Fruit fly (Drosophila melanogaster): ENCODE measurements around the gene CG18304.

The CG18304 gene

DNA sequence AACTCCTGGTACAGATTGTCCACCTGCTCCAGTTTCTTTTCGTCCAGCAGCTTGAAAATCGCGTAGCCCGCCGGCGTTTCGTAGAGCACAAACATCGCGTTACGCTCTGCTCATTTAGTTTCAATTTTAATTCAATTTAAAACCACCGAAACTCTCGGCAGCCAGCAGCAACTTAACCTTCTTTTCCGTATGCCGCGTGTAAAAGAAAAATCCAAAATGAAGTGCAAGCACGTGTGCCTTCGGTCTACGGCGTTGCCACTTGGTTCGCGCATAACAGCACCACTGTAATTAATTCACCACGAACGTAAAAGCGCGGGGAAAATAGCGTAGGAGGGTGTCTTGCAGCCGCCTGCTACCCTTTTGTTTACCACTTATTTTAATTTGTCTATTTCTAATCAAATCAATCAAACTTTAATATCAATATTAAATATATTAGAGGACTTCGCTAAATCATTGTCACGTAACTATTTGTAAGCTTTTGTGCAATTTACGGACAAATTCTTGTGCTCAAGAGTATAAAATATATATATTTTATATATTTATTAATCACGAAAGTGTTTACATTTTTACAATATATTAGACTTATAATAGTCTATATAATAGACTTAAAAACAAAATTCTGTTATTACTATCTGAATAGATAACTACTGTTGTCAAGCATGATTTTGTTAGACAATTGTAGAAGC, 24.0 kb downstream of the CG18304 start, which contains the start of gene nop5 (continued):
- no peak for TF ChIP-seq Aef1 (GFP tag; IDR thresholded peaks at IDR 0.05)
- TF ChIP-seq gem (tag; optimal IDR thresholded peaks at IDR 0.05): peak; percentile 85
- TF ChIP-seq NfI (GFP tag; optimal IDR thresholded peaks at IDR 0.05): peak; percentile 76
- no peak for TF ChIP-seq p53 (GFP tag; optimal IDR thresholded peaks at IDR 0.05)
- no peak for TF ChIP-seq ap (GFP tag; IDR thresholded peaks at IDR 0.05)
- TF ChIP-seq disco-r (GFP tag; optimal IDR thresholded peaks at IDR 0.05): no peak
- TF ChIP-seq dmrt99B (tag; optimal IDR thresholded peaks at IDR 0.05): no peak
- TF ChIP-seq chif (GFP tag; optimal IDR thresholded peaks at IDR 0.05): no peak
- no peak for TF ChIP-seq CG7963 (GFP tag; IDR thresholded peaks at IDR 0.05; ENCODE audit: partially characterized antibody)
- no peak for TF ChIP-seq Vsx1 (GFP tag; optimal IDR thresholded peaks at IDR 0.05)
- TF ChIP-seq zf30C (GFP tag; optimal IDR thresholded peaks at IDR 0.05): no peak
- peak; percentile 47 for TF ChIP-seq CG6689 (GFP tag; IDR thresholded peaks at IDR 0.05)
- no peak for TF ChIP-seq sisA (GFP tag; IDR thresholded peaks at IDR 0.05)
- no peak for TF ChIP-seq odd (GFP tag; optimal IDR thresholded peaks at IDR 0.05)
- TF ChIP-seq CG18262 (tag; optimal IDR thresholded peaks at IDR 0.05): peak; percentile 88
- peak; percentile 78 for TF ChIP-seq CG17829 (tag; optimal IDR thresholded peaks at IDR 0.05)
- peak; percentile 24 for TF ChIP-seq cg (GFP tag; optimal IDR thresholded peaks at IDR 0.05)
- TF ChIP-seq luna (GFP tag; optimal IDR thresholded peaks at IDR 0.05): no peak
- TF ChIP-seq ato (GFP tag; IDR thresholded peaks at IDR 0.05; ENCODE audit: partially characterized antibody): no peak
- peak in 1 of 2 experiments; percentile 81 for TF ChIP-seq pan (optimal IDR thresholded peaks at IDR 0.05)
- TF ChIP-seq pan (GFP tag; optimal IDR thresholded peaks at IDR 0.05 in 1 of 2, IDR thresholded peaks at IDR 0.05 in 1 of 2): peak; percentile 21 to 73
- no peak for TF ChIP-seq CG12769 (tag; optimal IDR thresholded peaks at IDR 0.05)
- TF ChIP-seq dmrt11E (tag; optimal IDR thresholded peaks at IDR 0.05): peak; percentile 76
- peak; percentile 3 for TF ChIP-seq CG12942 (GFP tag; optimal IDR thresholded peaks at IDR 0.05)
- peak; percentile 34 for TF ChIP-seq Ets97D (GFP tag; optimal IDR thresholded peaks at IDR 0.05)
- no peak for TF ChIP-seq Opbp (GFP tag; IDR thresholded peaks at IDR 0.05; ENCODE audit: partially characterized antibody)
- TF ChIP-seq CG1529 (GFP tag; optimal IDR thresholded peaks at IDR 0.05): peak; percentile 38
- TF ChIP-seq Dad (GFP tag; optimal IDR thresholded peaks at IDR 0.05): no peak
- TF ChIP-seq CG14667 (GFP tag; IDR thresholded peaks at IDR 0.05): no peak
- TF ChIP-seq bsh (GFP tag; optimal IDR thresholded peaks at IDR 0.05): peak in 1 of 2 experiments; percentile 54
- peak; percentile 95 for TF ChIP-seq row (GFP tag; IDR thresholded peaks at IDR 0.05)
- TF ChIP-seq CG6683 (GFP tag; optimal IDR thresholded peaks at IDR 0.05): peak; percentile 42
- no peak for TF ChIP-seq ATbp (GFP tag; optimal IDR thresholded peaks at IDR 0.05)
- no peak for TF ChIP-seq CG3726 (GFP tag; IDR thresholded peaks at IDR 0.05)
- TF ChIP-seq bab2 (GFP tag; optimal IDR thresholded peaks at IDR 0.05): no peak
- TF ChIP-seq CG15073 (GFP tag; optimal IDR thresholded peaks at IDR 0.05): no peak
- TF ChIP-seq Ets65A (GFP tag): no peak
- peak; percentile 78 for TF ChIP-seq Fer1 (GFP tag; optimal IDR thresholded peaks at IDR 0.05)
- peak; percentile 84 for TF ChIP-seq CG4328 (GFP tag; optimal IDR thresholded peaks at IDR 0.05)
- TF ChIP-seq insv (GFP tag; optimal IDR thresholded peaks at IDR 0.05): peak in 1 of 2 experiments; percentile 63
- peak; percentile 59 for TF ChIP-seq Usf (GFP tag; optimal IDR thresholded peaks at IDR 0.05)
- TF ChIP-seq CG10543 (GFP tag; optimal IDR thresholded peaks at IDR 0.05): peak; percentile 85
- no peak for TF ChIP-seq inv (GFP tag; IDR thresholded peaks at IDR 0.05; ENCODE audit: partially characterized antibody)
- TF ChIP-seq nom (GFP tag; optimal IDR thresholded peaks at IDR 0.05): peak; percentile 19
- TF ChIP-seq CG2116 (GFP tag; optimal IDR thresholded peaks at IDR 0.05): peak; percentile 33
- peak; percentile 83 for TF ChIP-seq CG2712 (tag; optimal IDR thresholded peaks at IDR 0.05)
- no peak for TF ChIP-seq grn (GFP tag; optimal IDR thresholded peaks at IDR 0.05)
- TF ChIP-seq CG12071 (GFP tag; optimal IDR thresholded peaks at IDR 0.05): no peak
- TF ChIP-seq CG16863 (GFP tag; optimal IDR thresholded peaks at IDR 0.05): no peak
- TF ChIP-seq tio (GFP tag; optimal IDR thresholded peaks at IDR 0.05): no peak
